Worm (Caenorhabditis elegans) whole organism, L2 larva: ENCODE measurements around the gene metl-2.
A peak's percentile ranks its signal among the peaks of the same experiment; 100 is the strongest.
"Not testable (repeated sequence)": the region's sequence is repeated elsewhere in the genome, so short reads cannot be mapped to it uniquely, and the experiment has no call there.

Experiments used
- C34F6.9 ChIP-seq: fragments of 150-350 bp; optimal IDR thresholded peaks from 2 replicates; lab custom pipeline; 2014; ENCODE audit warnings: missing biosample characterization, missing genetic modification characterization
- F13H6.1 ChIP-seq: sonication (generic microtip); optimal IDR thresholded peaks from 2 replicates; lab custom pipeline; 2016; ENCODE audit warnings: missing genetic modification characterization, missing compliant biosample characterization
- aly-2 ChIP-seq: fragments of 150-350 bp; optimal IDR thresholded peaks from 2 replicates; lab custom pipeline; 2014; ENCODE audit warnings: missing biosample characterization, missing genetic modification characterization
- ama-1 ChIP-seq: fragments of 150-350 bp; optimal IDR thresholded peaks from 2 replicates; lab custom pipeline; 2018; ENCODE audit warnings: inconsistent platforms
- blmp-1 ChIP-seq: sonication (generic microtip); optimal IDR thresholded peaks from 2 replicates; lab custom pipeline; 2017; ENCODE audit warnings: missing genetic modification characterization, mild to moderate bottlenecking, missing compliant biosample characterization, antibody characterized with exemption, moderate library complexity; ENCODE audit not compliant: insufficient read depth
- ceh-16 ChIP-seq: fragments of 150-350 bp; optimal IDR thresholded peaks from 2 replicates; lab custom pipeline; 2014; ENCODE audit warnings: missing biosample characterization, missing genetic modification characterization
- ceh-82 ChIP-seq: fragments of 150-350 bp; optimal IDR thresholded peaks from 2 replicates; lab custom pipeline; 2014; ENCODE audit warnings: missing biosample characterization, missing genetic modification characterization
- crh-2 ChIP-seq: sonication (generic microtip); optimal IDR thresholded peaks from 2 replicates; lab custom pipeline; 2017; ENCODE audit warnings: missing biosample characterization, missing genetic modification characterization
- egl-27 ChIP-seq: sonication (generic microtip); optimal IDR thresholded peaks from 3 replicates; lab custom pipeline; 2017; ENCODE audit warnings: missing biosample characterization, missing genetic modification reagents, missing genetic modification characterization
- elt-3 ChIP-seq: sonication (generic microtip); optimal IDR thresholded peaks from 2 replicates; lab custom pipeline; 2017; ENCODE audit warnings: missing biosample characterization, missing genetic modification characterization
- fos-1 ChIP-seq: fragments of 150-350 bp; optimal IDR thresholded peaks from 2 replicates; lab custom pipeline; 2014; ENCODE audit warnings: missing biosample characterization, missing genetic modification characterization
- gmeb-1 ChIP-seq: fragments of 150-350 bp; optimal IDR thresholded peaks from 2 replicates; lab custom pipeline; 2014; ENCODE audit warnings: missing biosample characterization, missing genetic modification characterization
- lin-11 ChIP-seq: fragments of 150-350 bp; sonication (generic microtip); optimal IDR thresholded peaks from 2 replicates; lab custom pipeline; 2014; ENCODE audit warnings: missing biosample characterization, missing genetic modification characterization, inconsistent platforms, mixed read lengths
- lin-39 ChIP-seq: fragments of 150-350 bp; optimal IDR thresholded peaks from 2 replicates; lab custom pipeline; 2014; ENCODE audit warnings: missing biosample characterization, missing genetic modification reagents, missing genetic modification characterization
- mdl-1 ChIP-seq, 2 experiments: fragments of 150-350 bp in 1 of 2; sonication (generic microtip) in 1 of 2; optimal IDR thresholded peaks; 2 replicates each; lab custom pipeline; 2017; ENCODE audit warnings: missing biosample characterization in 2 of 2, missing genetic modification characterization in 2 of 2
- nhr-10 ChIP-seq: sonication (generic microtip); optimal IDR thresholded peaks from 2 replicates; lab custom pipeline; 2017; ENCODE audit warnings: missing biosample characterization, missing genetic modification characterization
- nhr-11 ChIP-seq: fragments of 150-350 bp; optimal IDR thresholded peaks from 2 replicates; lab custom pipeline; 2014; ENCODE audit warnings: missing biosample characterization, missing genetic modification characterization
- nhr-12 ChIP-seq: fragments of 150-350 bp; optimal IDR thresholded peaks from 2 replicates; lab custom pipeline; 2014; ENCODE audit warnings: missing biosample characterization, missing genetic modification characterization
- nhr-129 ChIP-seq: fragments of 150-350 bp; optimal IDR thresholded peaks from 2 replicates; lab custom pipeline; 2014; ENCODE audit warnings: missing biosample characterization, missing genetic modification characterization
- nhr-21 ChIP-seq: fragments of 150-350 bp; optimal IDR thresholded peaks from 2 replicates; lab custom pipeline; 2014; ENCODE audit warnings: missing biosample characterization, missing genetic modification characterization
- nhr-237 ChIP-seq: fragments of 150-350 bp; optimal IDR thresholded peaks from 2 replicates; lab custom pipeline; 2014; ENCODE audit warnings: missing biosample characterization, missing genetic modification characterization
- nhr-25 ChIP-seq: fragments of 150-350 bp; sonication (generic microtip); optimal IDR thresholded peaks from 3 replicates; lab custom pipeline; 2014; ENCODE audit warnings: missing biosample characterization, missing genetic modification characterization
- nhr-6 ChIP-seq: fragments of 150-350 bp; optimal IDR thresholded peaks from 2 replicates; lab custom pipeline; 2014; ENCODE audit warnings: missing biosample characterization, missing genetic modification characterization
- peb-1 ChIP-seq: fragments of 150-350 bp; optimal IDR thresholded peaks from 2 replicates; lab custom pipeline; 2014; ENCODE audit warnings: missing biosample characterization, missing genetic modification characterization
- sma-3 ChIP-seq: sonication (generic microtip); optimal IDR thresholded peaks from 2 replicates; lab custom pipeline; 2016; ENCODE audit warnings: missing genetic modification reagents, missing genetic modification characterization, missing compliant biosample characterization
- sma-9 ChIP-seq, 2 experiments: fragments of 150-350 bp in 1 of 2; sonication (generic microtip) in 1 of 2; optimal IDR thresholded peaks; 2 replicates each; lab custom pipeline; 2014 to 2016; ENCODE audit warnings: missing genetic modification characterization in 2 of 2, mild to moderate bottlenecking in 1 of 2, missing biosample characterization in 1 of 2, missing compliant biosample characterization in 1 of 2, missing genetic modification reagents in 1 of 2, moderate library complexity in 1 of 2
- snpc-4 ChIP-seq: fragments of 150-350 bp; optimal IDR thresholded peaks from 2 replicates; lab custom pipeline; 2014; ENCODE audit warnings: missing biosample characterization, missing genetic modification characterization
- unc-55 ChIP-seq: fragments of 150-350 bp; sonication (generic microtip); optimal IDR thresholded peaks from 3 replicates; lab custom pipeline; 2014; ENCODE audit warnings: missing biosample characterization, missing genetic modification reagents, missing genetic modification characterization
- zag-1 ChIP-seq: fragments of 150-350 bp; optimal IDR thresholded peaks from 2 replicates; lab custom pipeline; 2014; ENCODE audit warnings: missing biosample characterization, missing genetic modification characterization
- ztf-1 ChIP-seq: fragments of 200-800 bp; sonication (Bioruptor generic); conservative IDR thresholded peaks from 2 replicates; pipeline ENCODE4 v1.3.6; 2022; ENCODE audit warnings: missing genetic modification characterization, missing compliant biosample characterization
- ztf-11 ChIP-seq: sonication (generic microtip); optimal IDR thresholded peaks from 2 replicates; lab custom pipeline; 2017; ENCODE audit warnings: missing biosample characterization, missing genetic modification characterization
- ztf-4 ChIP-seq: fragments of 150-350 bp; optimal IDR thresholded peaks from 2 replicates; lab custom pipeline; 2014; ENCODE audit warnings: missing biosample characterization, missing genetic modification characterization

Gene metl-2

DNA sequence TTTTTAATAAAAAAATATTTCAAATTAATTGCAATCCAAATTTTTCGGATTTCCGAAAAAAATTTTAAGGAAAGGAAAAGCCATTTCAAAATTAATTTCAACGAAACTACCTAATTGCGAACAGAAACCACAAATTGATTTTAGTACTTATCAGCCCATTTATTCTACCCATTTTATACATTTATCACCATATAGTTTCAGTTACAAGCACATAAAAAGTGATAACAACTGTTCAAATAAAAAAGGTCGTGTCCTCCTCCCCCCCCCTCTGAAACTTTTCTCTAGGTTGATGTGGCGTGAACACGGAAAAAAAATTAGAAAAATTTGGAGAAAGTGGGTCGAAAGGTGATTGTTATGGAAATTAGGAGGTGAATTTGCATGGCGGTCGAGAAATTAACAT lies 4.8 kb upstream of the metl-2 start:
- TF ChIP-seq fos-1 (tag; lab: Kevin White, UChicago) (peak; percentile 88), nhr-21 (no peak), crh-2 (tag; lab: Kevin White, UChicago) (peak; percentile 4)

DNA sequence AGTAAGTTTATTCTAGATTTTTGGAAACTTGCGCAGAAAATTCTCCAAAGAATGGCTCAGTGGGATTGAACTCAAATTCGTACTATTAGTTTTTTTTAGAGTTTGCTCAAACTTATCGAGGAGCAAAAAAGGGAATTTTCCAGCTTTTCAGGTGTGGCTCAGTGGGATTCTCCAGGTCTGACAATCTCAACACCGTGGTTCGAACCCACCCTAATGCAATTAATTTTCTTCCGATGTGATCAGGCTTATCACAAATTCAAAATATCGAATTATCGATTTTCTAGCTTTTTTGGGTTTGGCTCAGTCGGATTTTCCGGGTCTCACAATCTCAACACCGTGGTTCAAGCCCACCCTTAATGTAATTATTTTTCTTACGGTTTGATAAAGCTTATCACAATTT lies 3.3 kb upstream of the metl-2 start:
- TF ChIP-seq aly-2 = no peak
- TF ChIP-seq nhr-10 (tag; lab: Kevin White, UChicago) = no peak
- TF ChIP-seq lin-11 = no peak
- no peak for TF ChIP-seq ztf-4 (tag; lab: Kevin White, UChicago)
- TF ChIP-seq elt-3 (tag; lab: Kevin White, UChicago) = no peak
- TF ChIP-seq ceh-16 = no peak

DNA sequence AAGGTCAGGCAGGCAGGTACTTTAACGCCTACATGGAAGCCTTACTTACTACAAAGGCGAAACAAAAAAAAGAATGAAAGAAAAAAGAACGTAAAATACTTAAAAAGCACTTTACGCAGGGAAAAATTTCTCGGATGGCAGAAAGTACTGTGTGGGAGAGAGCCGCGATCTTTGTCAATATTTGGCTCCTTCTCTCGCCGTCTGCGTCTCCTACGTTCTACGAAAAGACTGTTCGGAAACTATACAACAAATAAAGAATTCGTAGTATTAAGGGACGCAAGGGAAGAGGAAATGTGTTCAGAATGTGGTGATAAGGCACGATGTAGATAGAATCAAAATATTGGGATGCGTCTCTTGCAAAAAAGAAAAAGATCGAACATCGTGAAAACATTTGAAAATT lies 2.6 kb upstream of the metl-2 start:
- no peak for TF ChIP-seq ceh-82 (tag; lab: Kevin White, UChicago)
- peak; percentile 27 for TF ChIP-seq F13H6.1

DNA sequence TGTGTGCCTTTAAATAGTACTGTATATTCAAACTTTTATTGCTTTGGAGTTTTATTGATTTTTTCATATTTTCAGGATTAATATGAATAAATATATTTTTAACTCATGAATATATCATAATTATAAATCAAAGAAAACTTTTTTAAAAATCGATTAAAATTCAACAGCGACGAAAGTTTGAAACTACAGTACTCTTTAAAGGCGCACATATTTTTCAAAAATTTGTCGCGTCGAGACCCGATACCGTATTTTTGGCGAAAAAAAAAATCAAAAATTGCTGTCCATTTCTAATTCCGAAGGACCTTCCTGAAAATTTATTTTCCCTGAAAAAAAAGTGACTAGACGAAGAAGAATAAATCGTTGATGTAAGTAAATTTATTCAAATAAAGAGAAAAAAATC lies 1.4 kb upstream of the metl-2 start:
- TF ChIP-seq nhr-237 (no peak), ztf-11 (no peak), nhr-11 (no peak), nhr-25 (tag; lab: Kevin White, UChicago) (no peak), lin-39 (no peak), blmp-1 (tag; lab: Kevin White, UChicago) (no peak), ama-1 (lab: Kevin White, UChicago) (no peak), gmeb-1 (tag; lab: Kevin White, UChicago) (no peak), fos-1 (tag; lab: Kevin White, UChicago) (no peak)

DNA sequence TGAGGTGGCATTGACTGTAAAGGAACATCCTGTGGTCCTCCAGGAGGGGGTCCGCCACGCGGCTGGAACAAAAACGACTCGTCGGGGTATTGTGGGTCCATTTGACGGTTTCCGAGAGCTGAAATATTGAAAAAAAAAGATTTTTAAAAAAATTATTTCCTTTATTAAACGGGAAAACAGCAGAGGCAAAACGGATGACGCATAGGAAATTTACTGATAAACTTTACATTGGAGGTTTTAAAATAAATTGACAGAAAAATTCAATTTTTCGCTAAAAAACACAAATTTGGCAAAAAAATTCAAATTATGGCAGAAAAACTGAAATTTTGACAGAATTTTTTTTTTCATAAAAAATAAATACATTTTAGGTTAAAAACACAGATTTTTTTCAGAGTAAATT lies 14.2 kb downstream of the metl-2 start, which contains the start of gene Y53F4B.5:
TSS of gene Y53F4B.5 (minus strand) at position 101 of the 400 bp plus-strand sequence.
- TF ChIP-seq nhr-129 (tag; lab: Kevin White, UChicago) (no peak), zag-1 (no peak)

DNA sequence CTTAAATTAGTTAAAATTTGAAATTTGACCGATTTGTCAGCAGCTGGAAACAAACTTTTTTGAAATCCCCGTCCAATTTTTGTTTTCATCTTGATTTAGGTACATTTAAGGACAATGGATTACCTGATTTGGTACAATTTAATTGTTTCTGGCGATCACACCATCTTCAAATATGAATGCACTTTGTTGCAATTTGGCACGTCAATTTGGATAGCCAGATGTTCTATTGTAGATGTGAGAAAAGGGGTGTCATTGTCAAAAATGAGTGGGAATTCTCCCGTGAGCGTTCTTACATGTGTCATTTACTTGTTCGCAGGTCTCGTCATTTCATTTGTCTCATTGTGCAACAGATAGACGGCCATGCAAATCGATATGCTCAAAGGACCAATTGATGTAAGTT lies 18.5 kb downstream of the metl-2 start, which contains the start of gene Y53F4B.43:
TSS of gene Y53F4B.43 (plus strand) at position 301 of the 400 bp plus-strand sequence.
- TF ChIP-seq sma-9 (GFP tag; optimal IDR thresholded peaks at IDR 0.05; lab: Kevin White, UChicago); sma-9 (tag; optimal IDR thresholded peaks at IDR 0.05; lab: Kevin White, UChicago); ztf-11; zag-1: not testable (repeated sequence)

DNA sequence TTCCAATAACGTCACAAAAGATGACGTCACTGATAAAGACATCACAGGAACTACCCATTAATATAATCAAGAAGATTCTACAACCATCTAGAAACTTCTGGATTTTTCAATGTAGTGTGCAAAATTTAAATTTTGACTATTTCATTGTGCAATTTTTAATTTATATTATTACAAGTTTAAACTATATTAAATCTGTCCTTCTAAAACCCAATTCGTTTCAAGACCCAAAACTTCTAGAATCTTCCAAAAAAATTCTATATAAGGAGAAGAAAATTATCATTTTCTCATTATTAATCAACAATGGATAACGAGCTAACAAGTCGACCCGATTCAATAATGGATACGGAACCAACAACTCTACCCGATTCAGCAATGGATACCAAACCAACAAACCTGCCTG lies 22.9 kb downstream of the metl-2 start, which contains the start of gene Y53F4B.7:
TSS of gene Y53F4B.7 (plus strand) at position 301 of the 400 bp plus-strand sequence.
- not testable (repeated sequence) for TF ChIP-seq C34F6.9, peb-1, nhr-12 (tag; lab: Kevin White, UChicago)

DNA sequence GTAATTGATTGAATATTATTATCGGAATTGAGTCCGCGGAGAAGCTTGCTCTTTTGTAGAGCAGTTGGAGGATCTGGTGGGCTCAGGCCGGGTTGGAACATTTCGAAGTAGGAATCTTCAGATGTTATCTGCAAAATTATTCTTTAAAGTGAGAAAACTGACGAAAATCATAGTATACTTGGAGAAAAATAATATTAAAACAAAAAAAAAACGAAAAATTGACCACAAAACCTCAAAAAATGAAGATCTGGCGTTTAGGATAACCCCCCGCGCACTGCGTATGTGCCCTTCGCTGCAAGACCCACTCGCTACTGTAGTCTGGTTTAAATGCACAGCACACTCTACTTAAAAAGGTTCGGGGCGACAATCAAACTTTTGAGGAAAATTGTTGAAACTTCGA lies 33.7 kb downstream of the metl-2 start, which contains the start of gene Y53F4B.10:
TSS of gene Y53F4B.10 (minus strand) at position 101 of the 400 bp plus-strand sequence.
- TF ChIP-seq nhr-6 (tag; lab: Kevin White, UChicago) = no peak
- no peak for TF ChIP-seq elt-3 (tag; lab: Kevin White, UChicago)
- TF ChIP-seq egl-27 (tag; lab: Kevin White, UChicago) = no peak
- TF ChIP-seq mdl-1 (tag; optimal IDR thresholded peaks at IDR 0.05; lab: Kevin White, UChicago) = no peak
- no peak for TF ChIP-seq ztf-1 (GFP tag; lab: Robert Waterston, UW)
- no peak for TF ChIP-seq snpc-4 (tag; lab: Kevin White, UChicago)
- TF ChIP-seq unc-55 (GFP tag; lab: Kevin White, UChicago) = no peak
- no peak for TF ChIP-seq sma-3 (GFP tag; lab: Kevin White, UChicago)
